Worm (Caenorhabditis elegans): Measurements from ENCODE around the gene pgp-13.
A peak's percentile ranks its signal among the peaks of the same experiment; 100 is the strongest.

The pgp-13 gene

ce11 chrX:12731188-12731857 lies 7.2 kb upstream of the pgp-13 start, which contains the start of gene pgp-12:
Gene pgp-12 (plus strand): TSS chrX:12731807.
- TF ChIP-seq pqm-1 (tag; optimal IDR thresholded peaks at IDR 0.05) (peak; percentile 51), elt-2 (tag; optimal IDR thresholded peaks at IDR 0.05) (peak; percentile 49), elt-3 (tag; optimal IDR thresholded peaks at IDR 0.05) (no peak)

- TF ChIP-seq nhr-12 (tag; optimal IDR thresholded peaks at IDR 0.05): no peak
- peak; percentile 62 for TF ChIP-seq pha-4 (tag; optimal IDR thresholded peaks at IDR 0.05)
- TF ChIP-seq nhr-76 (tag; optimal IDR thresholded peaks at IDR 0.05): no peak
Observed at ce11 chrX:12749530-12750240, 11.1 kb downstream of the pgp-13 start, which contains the start of gene pgp-14. Gene pgp-14 (minus strand): TSS chrX:12749580.

ce11 chrX:12750805-12751204 lies 12.3 kb downstream of the pgp-13 start:
- TF ChIP-seq pha-4 (tag; optimal IDR thresholded peaks at IDR 0.05) (peak; percentile 92), elt-2 (tag; optimal IDR thresholded peaks at IDR 0.05) (no peak)

- TF ChIP-seq nhr-12 (tag; optimal IDR thresholded peaks at IDR 0.05): no peak
- no peak for TF ChIP-seq fkh-10 (GFP tag; optimal IDR thresholded peaks at IDR 0.05)
- TF ChIP-seq pha-4 (tag; optimal IDR thresholded peaks at IDR 0.05): no peak
Observed at ce11 chrX:12754043-12754442, 15.5 kb downstream of the pgp-13 start.

- TF ChIP-seq nhr-76 (tag; optimal IDR thresholded peaks at IDR 0.05) (no peak), R02D3.7 (tag; optimal IDR thresholded peaks at IDR 0.05) (no peak), ama-1 (optimal IDR thresholded peaks at IDR 0.05) (no peak), daf-12 (tag; optimal IDR thresholded peaks at IDR 0.05) (no peak), elt-1 (tag; optimal IDR thresholded peaks at IDR 0.05) (no peak), ceh-82 (tag; optimal IDR thresholded peaks at IDR 0.05) (no peak), jun-1 (tag; optimal IDR thresholded peaks at IDR 0.05) (no peak), lin-15B (tag; optimal IDR thresholded peaks at IDR 0.05) (no peak), nfya-1 (tag; optimal IDR thresholded peaks at IDR 0.05; ENCODE audit: insufficient read depth) (no peak), ceh-28 (tag; optimal IDR thresholded peaks at IDR 0.05) (no peak), tbx-2 (tag; optimal IDR thresholded peaks at IDR 0.05) (no peak), elt-2 (tag; optimal IDR thresholded peaks at IDR 0.05) (no peak), nhr-12 (tag; optimal IDR thresholded peaks at IDR 0.05) (no peak), zag-1 (tag; optimal IDR thresholded peaks at IDR 0.05) (no peak), nhr-237 (tag; optimal IDR thresholded peaks at IDR 0.05) (no peak), ceh-16 (tag; optimal IDR thresholded peaks at IDR 0.05) (no peak), fkh-10 (GFP tag; optimal IDR thresholded peaks at IDR 0.05) (no peak)
Observed at ce11 chrX:12755021-12755420, 16.5 kb downstream of the pgp-13 start.

- TF ChIP-seq pha-4 (tag; optimal IDR thresholded peaks at IDR 0.05) (peak; percentile 14), pqm-1 (tag; optimal IDR thresholded peaks at IDR 0.05) (peak; percentile 43), elt-2 (tag; optimal IDR thresholded peaks at IDR 0.05) (peak; percentile 52), ceh-16 (tag; optimal IDR thresholded peaks at IDR 0.05) (no peak)
Observed at ce11 chrX:12759010-12759409, 20.5 kb downstream of the pgp-13 start.

ce11 chrX:12759642-12760041 lies 21.1 kb downstream of the pgp-13 start:
- TF ChIP-seq elt-2 (tag; optimal IDR thresholded peaks at IDR 0.05): peak; percentile 87
- TF ChIP-seq nhr-237 (tag; optimal IDR thresholded peaks at IDR 0.05): no peak
- TF ChIP-seq pqm-1 (tag; optimal IDR thresholded peaks at IDR 0.05): peak; percentile 94
- no peak for TF ChIP-seq nhr-12 (tag; optimal IDR thresholded peaks at IDR 0.05)
- TF ChIP-seq hmg-11 (tag; optimal IDR thresholded peaks at IDR 0.05): no peak
- TF ChIP-seq daf-12 (tag; optimal IDR thresholded peaks at IDR 0.05): no peak
- peak; percentile 87 for TF ChIP-seq nhr-25 (tag; optimal IDR thresholded peaks at IDR 0.05)
- TF ChIP-seq egl-27 (tag; optimal IDR thresholded peaks at IDR 0.05): no peak
- TF ChIP-seq ztf-11 (tag; optimal IDR thresholded peaks at IDR 0.05): no peak
- no peak for TF ChIP-seq mml-1 (tag; optimal IDR thresholded peaks at IDR 0.05)
- TF ChIP-seq nhr-43 (tag; optimal IDR thresholded peaks at IDR 0.05; ENCODE audit: poor library complexity, severe bottlenecking): peak; percentile 92
- TF ChIP-seq elt-3 (tag; optimal IDR thresholded peaks at IDR 0.05): peak in 2 of 3 experiments; percentile 45 to 65
- no peak for TF ChIP-seq elt-1 (tag; optimal IDR thresholded peaks at IDR 0.05)
- TF ChIP-seq jun-1 (tag; optimal IDR thresholded peaks at IDR 0.05): peak; percentile 50
- TF ChIP-seq ama-1 (optimal IDR thresholded peaks at IDR 0.05): no peak
- TF ChIP-seq unc-62 (GFP tag; optimal IDR thresholded peaks at IDR 0.05): no peak
- TF ChIP-seq pha-4 (tag; optimal IDR thresholded peaks at IDR 0.05): peak; percentile 16
- no peak for TF ChIP-seq fos-1 (tag; optimal IDR thresholded peaks at IDR 0.05)
- no peak for TF ChIP-seq lin-15B (tag; optimal IDR thresholded peaks at IDR 0.05)
- no peak for TF ChIP-seq sea-2 (GFP tag; optimal IDR thresholded peaks at IDR 0.05)
- peak; percentile 81 for TF ChIP-seq nhr-23 (tag; optimal IDR thresholded peaks at IDR 0.05)
- TF ChIP-seq zag-1 (tag; optimal IDR thresholded peaks at IDR 0.05): no peak
- no peak for TF ChIP-seq nhr-76 (tag; optimal IDR thresholded peaks at IDR 0.05)
- no peak for TF ChIP-seq egl-5 (tag; optimal IDR thresholded peaks at IDR 0.05)
- TF ChIP-seq lin-39 (tag; optimal IDR thresholded peaks at IDR 0.05): no peak
- TF ChIP-seq tbx-2 (tag; optimal IDR thresholded peaks at IDR 0.05): no peak
- TF ChIP-seq nhr-28 (tag; optimal IDR thresholded peaks at IDR 0.05): no peak
- no peak for TF ChIP-seq fkh-2 (tag; optimal IDR thresholded peaks at IDR 0.05)
- no peak for TF ChIP-seq ceh-82 (tag; optimal IDR thresholded peaks at IDR 0.05)
- TF ChIP-seq mdl-1 (tag; optimal IDR thresholded peaks at IDR 0.05): peak; percentile 68

All from whole organism, L3 larva.